Worm (Caenorhabditis elegans): Measurements from ENCODE around the gene srd-43.

DNA sequence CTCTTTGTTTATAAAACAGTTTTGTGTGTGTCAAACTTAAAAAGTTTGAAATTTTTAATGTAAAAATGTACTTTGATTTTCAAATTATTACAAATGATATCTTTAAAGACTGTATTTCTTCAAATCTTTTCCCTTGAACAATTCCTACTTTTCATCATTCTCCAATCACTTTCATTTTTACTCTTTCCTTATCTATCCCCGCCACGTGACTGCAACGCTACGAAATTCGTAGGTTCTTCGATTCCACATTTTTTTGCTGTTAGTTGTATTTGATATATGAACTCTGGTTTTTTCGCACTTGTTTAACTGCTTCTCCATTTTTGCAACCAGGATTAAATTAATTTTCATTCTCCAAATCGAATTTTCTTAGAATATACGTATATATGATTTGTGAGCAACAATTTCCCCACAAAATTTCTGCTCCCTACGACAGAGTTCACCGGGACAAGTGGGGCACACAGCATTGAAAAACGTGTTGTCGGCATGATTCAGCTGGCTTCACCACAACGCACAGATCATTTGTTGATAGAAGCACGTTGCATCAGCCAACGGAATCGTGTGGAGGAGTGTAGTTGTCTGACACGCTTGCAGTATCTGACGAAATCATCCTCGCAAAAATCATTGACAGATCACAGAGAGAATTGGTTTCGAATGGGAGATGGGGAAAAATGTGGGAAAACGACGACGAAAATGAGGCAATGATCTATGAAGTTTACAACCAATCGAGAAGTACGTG is 49.2 kb upstream of the srd-43 start:
- TF ChIP-seq flt-1 (GFP tag; IDR thresholded peaks at IDR 0.05) = no peak
- TF ChIP-seq klf-2 (GFP tag; conservative IDR thresholded peaks at IDR 0.05) = no peak
- TF ChIP-seq cog-1 (tag; optimal IDR thresholded peaks at IDR 0.05) = no peak
- no peak for TF ChIP-seq ztf-23 (GFP tag; IDR thresholded peaks at IDR 0.05)
- TF ChIP-seq ref-1 (GFP tag; conservative IDR thresholded peaks at IDR 0.05) = no peak
- TF ChIP-seq ztf-29 (GFP tag; IDR thresholded peaks at IDR 0.05) = no peak
- TF ChIP-seq tab-1 (GFP tag; IDR thresholded peaks at IDR 0.05) = no peak

Measured in whole organism, midembryonic.